Fruit fly (Drosophila melanogaster): ENCODE results near the gene Pgant5.

The Pgant5 gene

dm6 chr2L:5059645-5060254 lies 33.6 kb downstream of the Pgant5 start, which contains the start of gene Rpn11 (continued):
- no peak for TF ChIP-seq dati (GFP tag; IDR thresholded peaks at IDR 0.05)
- TF ChIP-seq PHDP (tag; optimal IDR thresholded peaks at IDR 0.05) = peak; percentile 44
- peak; percentile 56 to 63 for TF ChIP-seq Pdp1 (GFP tag; optimal IDR thresholded peaks at IDR 0.05)
- TF ChIP-seq CG10431 (GFP tag; optimal IDR thresholded peaks at IDR 0.05) = no peak
- no peak for TF ChIP-seq Hr39 (optimal IDR thresholded peaks at IDR 0.05)
- peak; percentile 69 for TF ChIP-seq Ssrp (tag; optimal IDR thresholded peaks at IDR 0.05)
- TF ChIP-seq grau (tag; optimal IDR thresholded peaks at IDR 0.05) = peak; percentile 74
- no peak for TF ChIP-seq disco-r (GFP tag; optimal IDR thresholded peaks at IDR 0.05)
- TF ChIP-seq pros (GFP tag; optimal IDR thresholded peaks at IDR 0.05) = no peak
- TF ChIP-seq Dad (GFP tag; optimal IDR thresholded peaks at IDR 0.05) = no peak
- no peak for TF ChIP-seq CG11085 (GFP tag; IDR thresholded peaks at IDR 0.05)
- TF ChIP-seq sd (tag; optimal IDR thresholded peaks at IDR 0.05) = peak; percentile 41
- no peak for TF ChIP-seq org-1 (GFP tag; optimal IDR thresholded peaks at IDR 0.05)
- TF ChIP-seq dysf (GFP tag; IDR thresholded peaks at IDR 0.05) = 0 out of 3 replicates have a peak, but pooled peaks have one; percentile 8
- no peak for TF ChIP-seq CG6813 (GFP tag; optimal IDR thresholded peaks at IDR 0.05)
- TF ChIP-seq slou (GFP tag; optimal IDR thresholded peaks at IDR 0.05) = peak; percentile 49
- peak; percentile 51 for TF ChIP-seq CG12104 (GFP tag; optimal IDR thresholded peaks at IDR 0.05)
- no peak for TF ChIP-seq gcm2 (GFP tag; optimal IDR thresholded peaks at IDR 0.05)
- no peak for TF ChIP-seq ssp (GFP tag; IDR thresholded peaks at IDR 0.05)
- no peak for TF ChIP-seq kah (GFP tag; optimal IDR thresholded peaks at IDR 0.05)
- peak; percentile 95 for TF ChIP-seq sens (GFP tag)
- no peak for TF ChIP-seq Adf1 (GFP tag; IDR thresholded peaks at IDR 0.05)
- TF ChIP-seq CG14014 (GFP tag; IDR thresholded peaks at IDR 0.05) = no peak
- TF ChIP-seq Six4 (GFP tag; optimal IDR thresholded peaks at IDR 0.05) = peak; percentile 46
- peak; percentile 25 for TF ChIP-seq CG12769 (tag; optimal IDR thresholded peaks at IDR 0.05)
- TF ChIP-seq Jarid2 (GFP tag; optimal IDR thresholded peaks at IDR 0.05) = no peak
- TF ChIP-seq CG4820 (GFP tag; optimal IDR thresholded peaks at IDR 0.05) = peak; percentile 52
- no peak for TF ChIP-seq insv (GFP tag; optimal IDR thresholded peaks at IDR 0.05)
- TF ChIP-seq Aef1 (GFP tag; IDR thresholded peaks at IDR 0.05) = 0 out of 3 replicates have a peak, but pooled peaks have one; percentile 17
- no peak for TF ChIP-seq CG16863 (GFP tag; optimal IDR thresholded peaks at IDR 0.05)
- no peak for TF ChIP-seq Poxn (GFP tag; IDR thresholded peaks at IDR 0.05)
- no peak for TF ChIP-seq D (optimal IDR thresholded peaks at IDR 0.05)
- TF ChIP-seq D (GFP tag; optimal IDR thresholded peaks at IDR 0.05) = no peak
- peak; percentile 16 to 47 for TF ChIP-seq chif (GFP tag; optimal IDR thresholded peaks at IDR 0.05)
- peak; percentile 46 for TF ChIP-seq Max (GFP tag; optimal IDR thresholded peaks at IDR 0.05)
- peak; percentile 49 for TF ChIP-seq bab2 (GFP tag; optimal IDR thresholded peaks at IDR 0.05)
- TF ChIP-seq tin (GFP tag; optimal IDR thresholded peaks at IDR 0.05) = peak; percentile 56
- peak; percentile 46 for TF ChIP-seq cato (GFP tag; optimal IDR thresholded peaks at IDR 0.05; ENCODE audit: borderline replicate concordance)
- TF ChIP-seq ind (GFP tag; optimal IDR thresholded peaks at IDR 0.05) = peak; percentile 54
- TF ChIP-seq CG6683 (GFP tag; optimal IDR thresholded peaks at IDR 0.05) = no peak
- peak; percentile 67 for TF ChIP-seq CG1602 (GFP tag; optimal IDR thresholded peaks at IDR 0.05)
- TF ChIP-seq CTCF (GFP tag; optimal IDR thresholded peaks at IDR 0.05) = no peak
- peak; percentile 80 for TF ChIP-seq nmo (GFP tag; optimal IDR thresholded peaks at IDR 0.05)
- no peak for TF ChIP-seq CG3163 (GFP tag; optimal IDR thresholded peaks at IDR 0.05)
- no peak for TF ChIP-seq CG14050 (GFP tag; IDR thresholded peaks at IDR 0.05)
- TF ChIP-seq jing (GFP tag; optimal IDR thresholded peaks at IDR 0.05) = no peak
- TF ChIP-seq wdn (GFP tag; IDR thresholded peaks at IDR 0.05) = no peak
- peak; percentile 22 for TF ChIP-seq CG2875 (GFP tag; optimal IDR thresholded peaks at IDR 0.05)
- no peak for TF ChIP-seq ttk (GFP tag; IDR thresholded peaks at IDR 0.05)
- TF ChIP-seq az2 (GFP tag; optimal IDR thresholded peaks at IDR 0.05) = peak; percentile 67
- TF ChIP-seq h (optimal IDR thresholded peaks at IDR 0.05) = no peak
- TF ChIP-seq al (GFP tag; IDR thresholded peaks at IDR 0.05) = no peak
- TF ChIP-seq eve (GFP tag; optimal IDR thresholded peaks at IDR 0.05) = no peak
